Fruit fly (Drosophila melanogaster) whole organism, pupa: ENCODE results near the gene CG3277.

ENCODE experiments used
- CG10348 ChIP-seq: fragments of 200-800 bp; sonication (Bioruptor generic); IDR thresholded peaks from 2 replicates; pipeline ENCODE4 v1.3.6; 2022; ENCODE audit warnings: missing biosample characterization, missing genetic modification characterization
- CG12605 ChIP-seq: fragments of 200-800 bp; sonication (Bioruptor generic); IDR thresholded peaks from 2 replicates; pipeline ENCODE4 v1.3.6; 2022; ENCODE audit warnings: missing biosample characterization, missing genetic modification characterization
- CG13204 ChIP-seq: fragments of 200-800 bp; sonication (Bioruptor generic); optimal IDR thresholded peaks from 2 replicates; lab custom pipeline; 2018; ENCODE audit warnings: missing biosample characterization, mild to moderate bottlenecking, missing genetic modification characterization, moderate library complexity
- CG14655 ChIP-seq: fragments of 200-800 bp; sonication (Bioruptor generic); optimal IDR thresholded peaks from 3 replicates; lab custom pipeline; 2017; ENCODE audit warnings: mild to moderate bottlenecking, missing biosample characterization, missing genetic modification reagents, missing genetic modification characterization
- CG15710 ChIP-seq: fragments of 200-800 bp; sonication (Bioruptor generic); optimal IDR thresholded peaks from 2 replicates; lab custom pipeline; 2018; ENCODE audit warnings: missing biosample characterization, mild to moderate bottlenecking, missing genetic modification characterization, moderate library complexity
- CG17806 ChIP-seq: fragments of 200-800 bp; sonication (Bioruptor generic); optimal IDR thresholded peaks from 2 replicates; lab custom pipeline; 2018; ENCODE audit warnings: missing biosample characterization, mild to moderate bottlenecking, missing genetic modification characterization, moderate library complexity
- CG32121 ChIP-seq: fragments of 200-800 bp; sonication (Bioruptor generic); IDR thresholded peaks from 2 replicates; pipeline ENCODE4 v1.3.6; 2022; ENCODE audit warnings: missing biosample characterization, missing genetic modification characterization
- CG34367 ChIP-seq: fragments of 200-800 bp; sonication (Bioruptor generic); optimal IDR thresholded peaks from 2 replicates; lab custom pipeline; 2018; ENCODE audit warnings: missing biosample characterization, mild to moderate bottlenecking, missing genetic modification characterization
- CG4496 ChIP-seq: fragments of 200-800 bp; sonication (Bioruptor generic); IDR thresholded peaks from 3 replicates; pipeline ENCODE4 v1.3.6; 2022; ENCODE audit warnings: missing biosample characterization, missing genetic modification characterization
- CG8159 ChIP-seq: fragments of 200-800 bp; sonication (Bioruptor generic); optimal IDR thresholded peaks from 3 replicates; lab custom pipeline; 2018; ENCODE audit warnings: missing biosample characterization, mild to moderate bottlenecking, missing genetic modification characterization, moderate library complexity
- CG8301 ChIP-seq: fragments of 200-800 bp; sonication (Bioruptor generic); optimal IDR thresholded peaks from 2 replicates; lab custom pipeline; 2018; ENCODE audit warnings: missing biosample characterization, mild to moderate bottlenecking, missing genetic modification characterization
- CG9948 ChIP-seq: fragments of 200-800 bp; sonication (Bioruptor generic); optimal IDR thresholded peaks from 2 replicates; lab custom pipeline; 2018; ENCODE audit warnings: missing biosample characterization, mild to moderate bottlenecking, missing genetic modification characterization, moderate library complexity
- D1 ChIP-seq: fragments of 200-800 bp; sonication (Bioruptor generic); optimal IDR thresholded peaks from 2 replicates; lab custom pipeline; 2018; ENCODE audit warnings: missing biosample characterization, mild to moderate bottlenecking, missing genetic modification characterization, moderate library complexity
- EcR ChIP-seq: fragments of 200-800 bp; sonication (Bioruptor generic); optimal IDR thresholded peaks from 3 replicates; lab custom pipeline; 2019; ENCODE audit warnings: missing biosample characterization, missing genetic modification characterization, mild to moderate bottlenecking, moderate library complexity, missing genetic modification reagents
- Ets98B ChIP-seq: fragments of 200-800 bp; sonication (Bioruptor generic); IDR thresholded peaks from 2 replicates; pipeline ENCODE4 v1.3.6; 2022; ENCODE audit warnings: missing biosample characterization, missing genetic modification characterization
- Pif1A ChIP-seq: fragments of 200-800 bp; sonication (Bioruptor generic); optimal IDR thresholded peaks from 3 replicates; lab custom pipeline; 2016; ENCODE audit warnings: missing biosample characterization, missing genetic modification characterization
- Pif1B ChIP-seq: fragments of 200-800 bp; sonication (Bioruptor generic); optimal IDR thresholded peaks from 3 replicates; lab custom pipeline; 2016; ENCODE audit warnings: missing biosample characterization, missing genetic modification characterization
- Snoo ChIP-seq: fragments of 200-800 bp; sonication (Bioruptor generic); optimal IDR thresholded peaks from 3 replicates; lab custom pipeline; 2017; ENCODE audit warnings: missing biosample characterization, mild to moderate bottlenecking, missing genetic modification characterization, inconsistent platforms
- fd96Ca ChIP-seq: fragments of 200-800 bp; sonication (Bioruptor generic); IDR thresholded peaks from 3 replicates; pipeline ENCODE4 v1.3.6; 2022; ENCODE audit warnings: missing biosample characterization, missing genetic modification characterization
- gl ChIP-seq: fragments of 200-800 bp; sonication (Bioruptor generic); optimal IDR thresholded peaks from 2 replicates; lab custom pipeline; 2018; ENCODE audit warnings: missing biosample characterization, mild to moderate bottlenecking, missing genetic modification characterization
- rn ChIP-seq: fragments of 200-800 bp; sonication (Bioruptor generic); IDR thresholded peaks from 2 replicates; pipeline ENCODE4 v1.3.6; 2022; ENCODE audit warnings: missing biosample characterization, missing genetic modification characterization

Gene CG3277

DNA sequence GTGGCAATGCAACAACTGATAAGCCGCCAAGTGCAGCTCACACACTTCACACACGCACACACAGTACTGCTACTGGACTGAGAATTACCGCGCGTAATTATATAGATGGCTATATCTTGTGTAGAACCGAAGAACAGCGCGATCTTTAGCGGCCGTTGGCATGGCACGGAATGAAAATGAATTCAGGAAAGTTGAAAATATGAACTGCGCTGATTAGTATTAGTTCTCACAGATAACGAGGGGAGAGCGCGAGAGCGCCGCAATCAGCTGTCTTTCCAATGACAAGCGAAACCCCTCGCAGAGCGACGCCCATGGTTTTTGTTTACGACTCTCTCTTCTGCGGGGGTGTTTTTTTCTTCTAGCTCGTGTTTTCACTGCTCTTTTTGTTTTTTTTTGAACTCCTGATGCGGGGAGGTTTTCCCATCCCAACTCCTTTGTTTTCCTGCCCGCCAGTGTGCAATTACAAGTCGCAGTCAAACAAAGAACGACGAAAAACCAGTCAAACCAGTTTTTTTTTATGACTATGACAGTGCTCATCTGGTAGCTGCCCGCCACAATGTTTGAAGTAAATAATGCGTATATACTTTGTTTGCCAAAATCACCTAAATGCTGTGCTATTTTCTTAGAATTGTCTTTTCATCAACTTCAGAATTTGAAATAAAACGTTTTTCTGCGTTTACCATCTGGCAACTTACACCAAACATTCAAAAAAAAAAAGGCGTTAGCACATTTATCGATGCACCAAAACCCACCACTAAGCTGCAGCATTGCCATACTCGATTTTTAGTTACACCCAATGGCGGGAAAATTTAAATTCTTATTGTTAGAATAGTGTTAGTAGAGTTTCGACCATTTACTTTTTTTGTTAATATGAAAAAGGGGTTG is 700 bp upstream of the CG3277 start, which contains the start of gene CG9663:
Gene CG9663, minus strand, starts transcription at position 173 of the 885 bp plus-strand sequence.
- peak; percentile 76 for TF ChIP-seq CG32121 (GFP tag; lab: Robert Waterston, UW)
- peak; percentile 83 for TF ChIP-seq gl (tag; lab: Kevin White, UChicago)
- peak; percentile 68 for TF ChIP-seq Pif1A (GFP tag; lab: Kevin White, UChicago)
- TF ChIP-seq CG14655: peak; percentile 78
- TF ChIP-seq rn: peak; percentile 56
- TF ChIP-seq fd96Ca (GFP tag; lab: Robert Waterston, UW): peak; percentile 73
- TF ChIP-seq CG8301 (tag; lab: Kevin White, UChicago): peak; percentile 67
- peak; percentile 47 for TF ChIP-seq CG34367 (tag; lab: Kevin White, UChicago)
- TF ChIP-seq CG13204 (GFP tag; lab: Kevin White, UChicago): peak; percentile 76
- peak; percentile 91 for TF ChIP-seq CG4496 (GFP tag; lab: Robert Waterston, UW)
- peak; percentile 9 for TF ChIP-seq D1 (tag; lab: Kevin White, UChicago)
- no peak for TF ChIP-seq CG10348
- peak; percentile 72 for TF ChIP-seq EcR (GFP tag; lab: Kevin White, UChicago)
- TF ChIP-seq Snoo (tag; lab: Kevin White, UChicago): peak; percentile 60
- peak; percentile 53 for TF ChIP-seq CG9948 (tag; lab: Kevin White, UChicago)
- TF ChIP-seq CG15710 (tag; lab: Kevin White, UChicago): peak; percentile 71
- TF ChIP-seq CG8159: peak; percentile 79
- TF ChIP-seq Pif1B (GFP tag; lab: Kevin White, UChicago): peak; percentile 58
- TF ChIP-seq CG17806 (tag; lab: Kevin White, UChicago): peak; percentile 53
- peak; percentile 86 for TF ChIP-seq Ets98B (GFP tag; lab: Robert Waterston, UW)
- peak; percentile 73; the same call in 1 of the 2 replicates for TF ChIP-seq CG12605 (GFP tag; lab: Robert Waterston, UW)

DNA sequence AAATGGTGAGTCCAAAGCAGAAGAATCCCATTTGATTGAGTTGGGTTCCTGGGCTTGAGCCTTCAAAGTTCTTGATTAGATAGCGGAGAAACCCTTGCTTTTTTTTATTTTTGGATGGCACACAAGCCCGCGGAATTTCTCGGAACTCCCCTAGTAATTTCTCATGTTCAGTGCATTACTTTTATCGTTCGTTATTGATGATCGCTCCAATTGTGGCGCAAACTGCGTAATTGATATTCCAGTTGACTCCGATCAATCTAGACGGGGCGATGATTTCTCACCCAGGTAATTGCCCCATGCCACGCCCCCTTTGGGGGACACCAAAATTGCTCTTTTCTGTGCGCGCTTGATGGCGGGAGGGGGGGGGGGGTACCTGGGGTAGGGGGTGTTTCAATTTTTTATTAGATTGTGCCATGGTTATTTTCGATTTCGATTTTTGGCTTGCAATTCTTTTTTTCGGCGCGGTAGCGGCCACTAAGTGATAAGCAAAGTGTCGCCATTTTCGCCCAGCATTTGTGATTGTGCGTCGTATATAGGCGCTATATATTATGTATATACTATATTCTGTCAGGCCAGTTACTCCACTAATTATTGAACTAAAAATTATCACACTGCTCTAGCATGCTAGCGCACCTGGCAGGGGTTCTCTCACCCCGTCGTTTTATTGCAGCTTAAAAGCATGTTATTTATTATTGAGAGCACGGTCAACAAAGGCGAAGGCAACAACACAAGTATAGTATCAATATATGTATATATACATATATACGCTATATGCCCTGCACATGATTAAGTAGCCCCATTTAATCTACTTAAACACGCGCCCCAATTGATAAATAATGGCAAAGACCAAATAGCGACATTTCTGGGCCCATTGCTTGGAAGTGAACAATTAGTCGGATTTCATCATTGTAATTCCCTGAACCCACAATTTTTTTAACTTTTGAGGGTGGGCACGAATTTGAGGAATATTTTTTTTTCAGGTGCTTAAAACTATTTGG is 1.2 kb downstream of the CG3277 start:
- TF ChIP-seq CG4496 (GFP tag; lab: Robert Waterston, UW): no peak
- no peak for TF ChIP-seq rn
- TF ChIP-seq Ets98B (GFP tag; lab: Robert Waterston, UW): no peak
- TF ChIP-seq CG8159: no peak
- no peak for TF ChIP-seq CG14655
- no peak for TF ChIP-seq Pif1A (GFP tag; lab: Kevin White, UChicago)
- TF ChIP-seq gl (tag; lab: Kevin White, UChicago): no peak
- no peak for TF ChIP-seq D1 (tag; lab: Kevin White, UChicago)
- TF ChIP-seq CG13204 (GFP tag; lab: Kevin White, UChicago): no peak
- TF ChIP-seq CG15710 (tag; lab: Kevin White, UChicago): no peak
- no peak for TF ChIP-seq EcR (GFP tag; lab: Kevin White, UChicago)
- TF ChIP-seq CG8301 (tag; lab: Kevin White, UChicago): no peak
- no peak for TF ChIP-seq fd96Ca (GFP tag; lab: Robert Waterston, UW)
- TF ChIP-seq, all 21 proteins: peak for 0

- no peak for TF ChIP-seq CG8159
- no peak for TF ChIP-seq gl (tag; lab: Kevin White, UChicago)
- no peak for TF ChIP-seq fd96Ca (GFP tag; lab: Robert Waterston, UW)
- TF ChIP-seq CG4496 (GFP tag; lab: Robert Waterston, UW): no peak
- TF ChIP-seq CG14655: no peak
- TF ChIP-seq CG15710 (tag; lab: Kevin White, UChicago): no peak
- no peak for TF ChIP-seq CG34367 (tag; lab: Kevin White, UChicago)
- no peak for TF ChIP-seq CG12605 (GFP tag; lab: Robert Waterston, UW)
- no peak for TF ChIP-seq CG8301 (tag; lab: Kevin White, UChicago)
- no peak for TF ChIP-seq CG9948 (tag; lab: Kevin White, UChicago)
- TF ChIP-seq Pif1B (GFP tag; lab: Kevin White, UChicago): no peak
- TF ChIP-seq CG32121 (GFP tag; lab: Robert Waterston, UW): no peak
- TF ChIP-seq Pif1A (GFP tag; lab: Kevin White, UChicago): no peak
- TF ChIP-seq D1 (tag; lab: Kevin White, UChicago): no peak
Observed at dm6 chr2L:3307189-3307588, 3.3 kb downstream of the CG3277 start.

- TF ChIP-seq CG32121 (GFP tag; lab: Robert Waterston, UW): no peak
- no peak for TF ChIP-seq CG8159
- TF ChIP-seq CG9948 (tag; lab: Kevin White, UChicago): no peak
- no peak for TF ChIP-seq CG12605 (GFP tag; lab: Robert Waterston, UW)
- no peak for TF ChIP-seq rn
- TF ChIP-seq Pif1B (GFP tag; lab: Kevin White, UChicago): no peak
- no peak for TF ChIP-seq CG34367 (tag; lab: Kevin White, UChicago)
- no peak for TF ChIP-seq Pif1A (GFP tag; lab: Kevin White, UChicago)
- TF ChIP-seq EcR (GFP tag; lab: Kevin White, UChicago): no peak
- TF ChIP-seq CG10348: no peak
Observed at dm6 chr2L:3308529-3309272, 4.8 kb downstream of the CG3277 start, which contains the start of gene CG15406. TSS of gene CG15406 (plus strand) at chr2L:3309222.
